Fruit fly (Drosophila melanogaster) whole organism, wandering third instar larva: ENCODE measurements around the gene CG15408.

Source experiments
- Dif ChIP-seq: fragments of 200-275, 200-300 bp; sonication (Bioruptor generic); optimal IDR thresholded peaks from 2 replicates; lab custom pipeline; 2018; ENCODE audit warnings: missing biosample characterization, missing genetic modification characterization; ENCODE audit not compliant: partially characterized antibody
- Hr78 ChIP-seq: fragments of >200 bp; optimal IDR thresholded peaks from 2 replicates; lab custom pipeline; 2017; ENCODE audit warnings: missing biosample characterization, missing genetic modification characterization
- Mio ChIP-seq: sonication (Bioruptor generic); optimal IDR thresholded peaks from 2 replicates; lab custom pipeline; 2016; ENCODE audit warnings: missing biosample characterization, missing genetic modification characterization
- OdsH ChIP-seq: fragments of 200-800 bp; sonication (Bioruptor generic); optimal IDR thresholded peaks from 2 replicates; lab custom pipeline; 2016; ENCODE audit warnings: missing biosample characterization, mild to moderate bottlenecking, missing genetic modification characterization
- dsf ChIP-seq: sonication (Bioruptor generic); optimal IDR thresholded peaks from 2 replicates; lab custom pipeline; 2016; ENCODE audit warnings: missing biosample characterization, missing genetic modification characterization, borderline replicate concordance
- fru ChIP-seq: fragments of 200-800 bp; sonication (Bioruptor generic); optimal IDR thresholded peaks from 3 replicates; lab custom pipeline; 2016; ENCODE audit warnings: missing biosample characterization, mild to moderate bottlenecking, missing genetic modification characterization
- h ChIP-seq: fragments of 200-800 bp; sonication (Bioruptor generic); optimal IDR thresholded peaks from 3 replicates; lab custom pipeline; 2016; ENCODE audit warnings: missing biosample characterization, mild to moderate bottlenecking, missing genetic modification characterization
- psq ChIP-seq: fragments of 200-800 bp; sonication (Bioruptor generic); optimal IDR thresholded peaks from 3 replicates; lab custom pipeline; 2017; ENCODE audit warnings: missing biosample characterization, mild to moderate bottlenecking, missing genetic modification characterization, moderate library complexity
- sage ChIP-seq: fragments of 200-800 bp; sonication (Bioruptor generic); optimal IDR thresholded peaks from 2 replicates; lab custom pipeline; 2016; ENCODE audit warnings: missing biosample characterization, mild to moderate bottlenecking, missing genetic modification characterization
- tai ChIP-seq: sonication (Bioruptor generic); optimal IDR thresholded peaks from 2 replicates; lab custom pipeline; 2016; ENCODE audit warnings: missing biosample characterization, missing genetic modification characterization
- usp ChIP-seq: fragments of >200 bp; optimal IDR thresholded peaks from 2 replicates; lab custom pipeline; 2017; ENCODE audit warnings: missing biosample characterization, missing genetic modification characterization
- woc ChIP-seq: sonication (Bioruptor generic); optimal IDR thresholded peaks from 2 replicates; lab custom pipeline; 2016; ENCODE audit warnings: missing biosample characterization, mild to moderate bottlenecking, missing genetic modification characterization

DNA sequence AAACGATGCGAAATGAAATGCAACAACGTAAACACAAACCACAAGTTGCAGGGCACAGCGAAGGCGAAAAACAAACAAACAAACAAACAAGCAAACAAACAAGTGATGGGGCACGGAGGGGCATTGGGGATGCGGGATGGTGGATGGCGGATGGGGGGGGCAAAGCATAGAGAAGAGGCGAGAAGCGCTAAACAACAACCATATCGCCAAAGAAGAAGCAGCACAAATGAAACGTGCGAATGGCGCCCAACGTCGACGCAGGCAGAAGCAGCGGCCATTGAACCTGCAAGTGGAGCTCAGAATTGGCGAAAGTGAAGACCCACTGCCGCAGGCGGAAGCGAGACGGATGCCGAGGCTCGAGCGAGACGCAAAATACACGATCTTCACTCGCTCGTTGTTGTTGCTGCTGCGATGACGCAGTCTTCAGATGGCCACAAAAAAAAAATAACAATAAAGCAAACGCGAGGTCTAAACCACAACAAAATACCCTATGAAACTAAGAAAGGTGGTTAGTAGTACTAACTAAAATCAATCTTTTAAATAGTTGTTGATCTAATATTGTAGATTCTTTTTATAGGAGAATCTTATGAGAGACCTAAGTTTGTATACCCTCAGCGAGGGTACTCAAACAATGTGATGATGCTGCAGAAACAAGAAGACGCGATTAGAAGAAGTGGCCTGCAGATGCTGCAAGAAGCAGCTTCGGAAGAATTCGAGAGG, 13.3 kb downstream of the CG15408 start:
- TF ChIP-seq sage = peak; percentile 89
- TF ChIP-seq woc (GFP tag; lab: Kevin White, UChicago) = peak; percentile 96
- peak; percentile 88 for TF ChIP-seq OdsH (GFP tag; lab: Kevin White, UChicago)
- peak; percentile 95 for TF ChIP-seq h (GFP tag; lab: Kevin White, UChicago)
- peak; percentile 79 for TF ChIP-seq tai
- peak; percentile 34 for TF ChIP-seq Mio (GFP tag; lab: Kevin White, UChicago)
- peak; percentile 21 for TF ChIP-seq dsf (GFP tag; lab: Kevin White, UChicago)
- TF ChIP-seq psq (GFP tag; lab: Kevin White, UChicago) = peak; percentile 98
- TF ChIP-seq fru (GFP tag; lab: Kevin White, UChicago) = peak; percentile 93
- TF ChIP-seq usp (GFP tag; lab: Kevin White, UChicago) = no peak
- TF ChIP-seq Hr78 = no peak
- no peak for TF ChIP-seq Dif (GFP tag; lab: Kevin White, UChicago)
